Worm (Caenorhabditis elegans): Measurements from ENCODE around the gene rocf-1.

DNA sequence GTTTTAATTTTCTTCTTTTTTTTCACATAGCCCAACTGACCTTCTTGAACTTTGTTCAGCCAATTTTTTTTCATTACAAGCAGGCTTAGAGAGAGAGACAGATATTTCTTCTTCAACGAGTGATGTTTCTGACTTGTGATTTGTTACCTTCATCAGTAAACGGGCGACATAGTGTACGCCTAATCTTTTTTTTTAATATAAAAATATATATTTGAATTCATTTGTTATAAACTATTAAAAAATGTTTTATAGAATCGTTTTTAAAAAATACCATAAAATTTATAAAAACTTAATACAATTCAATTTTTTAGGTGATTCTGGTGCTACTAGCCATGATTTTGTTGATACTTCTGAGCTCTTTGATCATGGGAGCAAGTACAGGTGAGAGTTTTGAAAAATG, 46.5 kb downstream of the rocf-1 start, which contains the start of gene T06E6.10:
- TF ChIP-seq fos-1 (tag; optimal IDR thresholded peaks at IDR 0.05) = no peak
- TF ChIP-seq pqm-1 (tag; optimal IDR thresholded peaks at IDR 0.05) = no peak
- no peak for TF ChIP-seq nhr-76 (tag; optimal IDR thresholded peaks at IDR 0.05)
- no peak for TF ChIP-seq unc-30 (tag; optimal IDR thresholded peaks at IDR 0.05)
